Worm (Caenorhabditis elegans): ENCODE results near the gene W01H2.2.

DNA sequence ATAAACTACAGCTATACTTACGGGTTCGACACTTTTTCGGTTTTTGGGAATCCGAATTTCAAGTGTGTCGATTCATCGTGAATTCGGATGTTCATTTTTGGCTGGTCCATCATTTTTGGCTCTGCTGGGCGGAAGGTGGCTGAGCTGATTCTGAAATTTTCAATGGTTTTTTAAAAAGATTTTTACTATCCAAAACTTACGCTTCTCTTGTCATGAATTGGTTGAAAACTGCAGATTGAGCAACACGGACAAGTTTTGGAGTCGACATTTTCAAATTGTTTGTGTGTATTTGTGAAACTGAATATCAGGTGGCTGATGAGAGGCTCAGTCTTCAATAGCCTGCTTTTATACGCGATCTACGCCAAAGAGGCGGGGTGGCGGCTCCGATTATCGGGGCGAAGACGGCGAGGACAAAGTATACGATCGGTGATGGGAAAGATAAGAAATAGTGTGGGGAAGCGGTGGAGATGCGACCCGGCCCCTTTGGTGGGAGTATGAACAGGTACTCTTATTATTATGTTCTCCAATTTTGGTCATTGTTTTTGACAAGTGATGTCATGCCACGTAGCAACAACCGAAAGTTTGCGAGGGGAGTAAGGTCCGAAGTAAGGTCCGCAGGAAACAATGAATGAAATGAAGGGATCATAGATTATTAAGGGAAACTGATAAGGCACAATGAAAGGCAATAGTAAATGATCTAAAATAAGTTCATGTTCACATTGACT is 28.8 kb upstream of the W01H2.2 start, which contains the start of gene F48D6.4:
- TF ChIP-seq ets-7 (tag; optimal IDR thresholded peaks at IDR 0.05), result no peak
- no peak for TF ChIP-seq hmg-4 (GFP tag; optimal IDR thresholded peaks at IDR 0.05)
- TF ChIP-seq ama-1 (optimal IDR thresholded peaks at IDR 0.05), result no peak
- TF ChIP-seq flt-1 (GFP tag; IDR thresholded peaks at IDR 0.05), result no peak
- no peak for TF ChIP-seq pes-1 (GFP tag; IDR thresholded peaks at IDR 0.05)
- no peak for TF ChIP-seq F13C5.2 (tag; optimal IDR thresholded peaks at IDR 0.05)
- no peak for TF ChIP-seq aly-1 (tag; optimal IDR thresholded peaks at IDR 0.05)
- TF ChIP-seq scrt-1 (GFP tag; IDR thresholded peaks at IDR 0.05), result no peak
- no peak for TF ChIP-seq sea-1 (GFP tag; conservative IDR thresholded peaks at IDR 0.05)
- TF ChIP-seq tbx-37 (GFP tag; conservative IDR thresholded peaks at IDR 0.05), result no peak
- no peak for TF ChIP-seq hnd-1 (tag; optimal IDR thresholded peaks at IDR 0.05)
- TF ChIP-seq tra-4 (tag; optimal IDR thresholded peaks at IDR 0.05), result no peak
- TF ChIP-seq B0310.2 (tag; optimal IDR thresholded peaks at IDR 0.05), result no peak
- no peak for TF ChIP-seq hmbx-1 (tag; optimal IDR thresholded peaks at IDR 0.05)

Data from whole organism, early embryonic.